Worm (Caenorhabditis elegans) whole organism, L1 larva: Measurements from ENCODE around the gene Y54G9A.5.

Source experiments
- F16B12.6 ChIP-seq: fragments of 150-350 bp; optimal IDR thresholded peaks from 2 replicates; lab custom pipeline; 2014; ENCODE audit warnings: missing biosample characterization, missing genetic modification characterization
- ceh-82 ChIP-seq, 3 experiments: fragments of 150-350 bp in 1 of 3; sonication (generic microtip) in 2 of 3; optimal IDR thresholded peaks; 2 replicates each; lab custom pipeline; 2014 to 2017; ENCODE audit warnings: missing biosample characterization in 3 of 3, missing genetic modification characterization in 3 of 3
- ces-1 ChIP-seq: fragments of 150-350 bp; optimal IDR thresholded peaks from 2 replicates; lab custom pipeline; 2014; ENCODE audit warnings: missing biosample characterization, missing genetic modification reagents, missing genetic modification characterization
- dpl-1 ChIP-seq, 3 experiments: fragments of 150-350 bp in 2 of 3; sonication (generic microtip) in 1 of 3; optimal IDR thresholded peaks; 2 replicates each; lab custom pipeline; 2014 to 2017; ENCODE audit warnings: missing biosample characterization in 3 of 3, missing genetic modification characterization in 3 of 3, missing genetic modification reagents in 3 of 3
- dsc-1 ChIP-seq: sonication (generic microtip); optimal IDR thresholded peaks from 2 replicates; lab custom pipeline; 2016; ENCODE audit warnings: mild to moderate bottlenecking, missing genetic modification characterization, missing compliant biosample characterization
- efl-1 ChIP-seq, 4 experiments: fragments of 150-350 bp; optimal IDR thresholded peaks in 3 of 4; peaks in 1 of 4; 1 replicate in 1 of 4; 2 replicates in 3 of 4; lab custom pipeline; 2014; ENCODE audit warnings: missing biosample characterization in 2 of 4, missing genetic modification characterization in 2 of 4, missing genetic modification reagents in 2 of 4
- egl-13 ChIP-seq: sonication (generic microtip); optimal IDR thresholded peaks from 2 replicates; lab custom pipeline; 2016; ENCODE audit warnings: missing genotype, missing genetic modification reagents, missing genetic modification characterization, missing compliant biosample characterization
- elt-2 ChIP-seq: sonication (generic microtip); optimal IDR thresholded peaks from 2 replicates; lab custom pipeline; 2016; ENCODE audit warnings: missing genetic modification characterization, mild to moderate bottlenecking, inconsistent platforms, missing compliant biosample characterization, missing genetic modification reagents
- fkh-8 ChIP-seq: sonication (generic microtip); optimal IDR thresholded peaks from 2 replicates; lab custom pipeline; 2016; ENCODE audit warnings: mild to moderate bottlenecking, missing genetic modification characterization, missing compliant biosample characterization
- hlh-17 ChIP-seq: fragments of 200-800 bp; sonication (Bioruptor generic); optimal IDR thresholded peaks from 2 replicates; lab custom pipeline; 2018; ENCODE audit warnings: missing genetic modification characterization, mild to moderate bottlenecking, missing compliant biosample characterization, moderate library complexity, borderline replicate concordance
- hlh-4 ChIP-seq: sonication (generic microtip); optimal IDR thresholded peaks from 2 replicates; lab custom pipeline; 2016; ENCODE audit warnings: mild to moderate bottlenecking, missing genetic modification characterization, missing compliant biosample characterization
- hpl-2 ChIP-seq: fragments of 150-350 bp; optimal IDR thresholded peaks from 2 replicates; lab custom pipeline; 2014; ENCODE audit warnings: missing biosample characterization, missing genetic modification reagents, missing genetic modification characterization
- lin-35 ChIP-seq, 2 experiments: fragments of 150-350 bp; optimal IDR thresholded peaks; 2 replicates each; lab custom pipeline; 2014; ENCODE audit warnings: missing biosample characterization in 2 of 2, missing genetic modification characterization in 2 of 2, missing genetic modification reagents in 2 of 2
- lin-39 ChIP-seq: fragments of 150-350 bp; optimal IDR thresholded peaks from 2 replicates; lab custom pipeline; 2014; ENCODE audit warnings: missing biosample characterization, missing genetic modification reagents, missing genetic modification characterization
- lsy-2 ChIP-seq, 2 experiments: fragments of 150-350 bp; optimal IDR thresholded peaks; 2 replicates each; lab custom pipeline; 2014; ENCODE audit warnings: missing biosample characterization in 2 of 2, missing genetic modification characterization in 2 of 2
- mef-2 ChIP-seq: fragments of 150-350 bp; optimal IDR thresholded peaks from 2 replicates; lab custom pipeline; 2014; ENCODE audit warnings: missing biosample characterization, missing genetic modification characterization
- mep-1 ChIP-seq: fragments of 150-350 bp; optimal IDR thresholded peaks from 2 replicates; lab custom pipeline; 2014; ENCODE audit warnings: missing biosample characterization, missing genetic modification characterization
- nhr-19 ChIP-seq: fragments of 200-800 bp; sonication (Bioruptor generic); conservative IDR thresholded peaks from 2 replicates; pipeline ENCODE4 v1.3.6; 2022; ENCODE audit warnings: missing genetic modification characterization, missing compliant biosample characterization
- nhr-20 ChIP-seq: sonication (generic microtip); optimal IDR thresholded peaks from 2 replicates; lab custom pipeline; 2016; ENCODE audit warnings: mild to moderate bottlenecking, missing genetic modification characterization, missing compliant biosample characterization
- nhr-237 ChIP-seq: fragments of 150-350 bp; optimal IDR thresholded peaks from 2 replicates; lab custom pipeline; 2014; ENCODE audit warnings: missing biosample characterization, missing genetic modification characterization
- nhr-28 ChIP-seq: fragments of 150-350 bp; optimal IDR thresholded peaks from 2 replicates; lab custom pipeline; 2014; ENCODE audit warnings: missing biosample characterization, missing genetic modification characterization
- nhr-47 ChIP-seq: sonication (generic microtip); optimal IDR thresholded peaks from 2 replicates; lab custom pipeline; 2016; ENCODE audit warnings: mild to moderate bottlenecking, missing genetic modification characterization, moderate library complexity, missing compliant biosample characterization
- nhr-71 ChIP-seq: sonication (generic microtip); optimal IDR thresholded peaks from 2 replicates; lab custom pipeline; 2016; ENCODE audit warnings: mild to moderate bottlenecking, missing genetic modification characterization, moderate library complexity, missing compliant biosample characterization
- nhr-76 ChIP-seq: sonication (generic microtip); optimal IDR thresholded peaks from 2 replicates; lab custom pipeline; 2017; ENCODE audit warnings: missing biosample characterization, missing genetic modification characterization
- nhr-77 ChIP-seq: fragments of 150-350 bp; optimal IDR thresholded peaks from 2 replicates; lab custom pipeline; 2014; ENCODE audit warnings: missing biosample characterization, missing genetic modification characterization
- nhr-84 ChIP-seq: sonication (generic microtip); optimal IDR thresholded peaks from 2 replicates; lab custom pipeline; 2017; ENCODE audit warnings: missing biosample characterization, missing genetic modification characterization
- nhr-85 ChIP-seq: sonication (generic microtip); peaks from one replicate; lab custom pipeline; 2016; ENCODE audit warnings: missing genetic modification characterization, inconsistent platforms, missing compliant biosample characterization
- pax-3 ChIP-seq: fragments of 200-800 bp; sonication (Bioruptor generic); optimal IDR thresholded peaks from 2 replicates; lab custom pipeline; 2018; ENCODE audit warnings: mild to moderate bottlenecking, missing genetic modification characterization, moderate library complexity, missing compliant biosample characterization
- snpc-4 ChIP-seq: fragments of 150-350 bp; optimal IDR thresholded peaks from 2 replicates; lab custom pipeline; 2014; ENCODE audit warnings: missing biosample characterization, missing genetic modification characterization
- snu-23 ChIP-seq: sonication (generic microtip); optimal IDR thresholded peaks from 2 replicates; lab custom pipeline; 2016; ENCODE audit warnings: missing genetic modification characterization, missing compliant biosample characterization
- sox-4 ChIP-seq: sonication (generic microtip); optimal IDR thresholded peaks from 2 replicates; lab custom pipeline; 2016; ENCODE audit warnings: missing genetic modification characterization, missing compliant biosample characterization
- swsn-7 ChIP-seq: sonication (generic microtip); optimal IDR thresholded peaks from 2 replicates; lab custom pipeline; 2016; ENCODE audit warnings: missing genetic modification characterization, missing compliant biosample characterization
- tbx-2 ChIP-seq: sonication (generic microtip); optimal IDR thresholded peaks from 2 replicates; lab custom pipeline; 2016; ENCODE audit warnings: missing genetic modification characterization, missing compliant biosample characterization
- tlp-1 ChIP-seq: fragments of 150-350 bp; optimal IDR thresholded peaks from 2 replicates; lab custom pipeline; 2014; ENCODE audit warnings: missing biosample characterization, missing genetic modification characterization
- unc-86 ChIP-seq: sonication (generic microtip); optimal IDR thresholded peaks from 2 replicates; lab custom pipeline; 2016; ENCODE audit warnings: missing genetic modification characterization, missing compliant biosample characterization
- xbp-1 ChIP-seq: sonication (generic microtip); optimal IDR thresholded peaks from 2 replicates; lab custom pipeline; 2016; ENCODE audit warnings: missing genetic modification characterization, missing compliant biosample characterization
- ztf-4 ChIP-seq: fragments of 150-350 bp; optimal IDR thresholded peaks from 2 replicates; lab custom pipeline; 2014; ENCODE audit warnings: missing biosample characterization, missing genetic modification characterization

Y54G9A.5 gene

ce11 chrII:13685581-13685980, 37.2 kb upstream of the Y54G9A.5 start:
- TF ChIP-seq nhr-28 (tag; lab: Kevin White, UChicago) = no peak
- TF ChIP-seq hpl-2 (GFP tag; lab: Kevin White, UChicago) = no peak
- peak; percentile 0 for TF ChIP-seq nhr-85 (tag; lab: Kevin White, UChicago)

- TF ChIP-seq xbp-1 (tag; lab: Kevin White, UChicago) (peak; percentile 1), nhr-237 (no peak), F16B12.6 (tag; lab: Kevin White, UChicago) (peak; percentile 92), ces-1 (GFP tag; lab: Kevin White, UChicago) (no peak), nhr-47 (tag; lab: Kevin White, UChicago) (peak; percentile 49), lin-39 (tag; lab: Kevin White, UChicago) (peak; percentile 19), tlp-1 (no peak), lsy-2 (tag; optimal IDR thresholded peaks at IDR 0.05; lab: Kevin White, UChicago) (peak; percentile 63 to 69), nhr-19 (GFP tag; lab: Robert Waterston, UW) (peak; percentile 30; the same call in 1 of the 2 replicates), ceh-82 (tag; optimal IDR thresholded peaks at IDR 0.05; lab: Kevin White, UChicago) (peak in 1 of 3 experiments; percentile 6), tbx-2 (tag; lab: Kevin White, UChicago) (peak; percentile 16), nhr-71 (tag; lab: Kevin White, UChicago) (peak; percentile 45), lin-35 (GFP tag; optimal IDR thresholded peaks at IDR 0.05; lab: Kevin White, UChicago) (peak; percentile 35 to 53), nhr-20 (tag; lab: Kevin White, UChicago) (peak; percentile 26), snu-23 (peak; percentile 35), sox-4 (no peak), snpc-4 (peak; percentile 53), dpl-1 (GFP tag; optimal IDR thresholded peaks at IDR 0.05; lab: Kevin White, UChicago) (peak; percentile 16 to 67 (median 48)), efl-1 (optimal IDR thresholded peaks at IDR 0.05; lab: Kevin White, UChicago) (peak; percentile 53 to 63), efl-1 (GFP tag; optimal IDR thresholded peaks at IDR 0.05 in 1 of 2; lab: Kevin White, UChicago) (peak; percentile 61 to 94), mep-1 (tag; lab: Kevin White, UChicago) (peak; percentile 73)
These were observed 28.1 kb upstream of the Y54G9A.5 start, which contains the start of gene rpoa-1 for ce11 chrII:13694712-13695111. Gene rpoa-1 (minus strand): TSS chrII:13694795.

ce11 chrII:13695343-13696332, 27.2 kb upstream of the Y54G9A.5 start, which contains the start of gene kqt-3:
Gene kqt-3 (plus strand): TSS chrII:13696282.
- TF ChIP-seq lin-35 (GFP tag; optimal IDR thresholded peaks at IDR 0.05; lab: Kevin White, UChicago) (no peak), mef-2 (tag; lab: Kevin White, UChicago) (no peak), nhr-19 (GFP tag; lab: Robert Waterston, UW) (no peak), hlh-17 (no peak), nhr-28 (tag; lab: Kevin White, UChicago) (no peak), egl-13 (tag; lab: Kevin White, UChicago) (no peak), nhr-84 (tag; lab: Kevin White, UChicago) (no peak)

ce11 chrII:13697691-13698090, 25.1 kb upstream of the Y54G9A.5 start:
- TF ChIP-seq nhr-76 (no peak), nhr-47 (tag; lab: Kevin White, UChicago) (peak; percentile 19), hlh-4 (tag; lab: Kevin White, UChicago) (no peak), nhr-77 (no peak), ztf-4 (tag; lab: Kevin White, UChicago) (no peak), pax-3 (peak; percentile 68), elt-2 (tag; lab: Kevin White, UChicago) (no peak), fkh-8 (tag; lab: Kevin White, UChicago) (peak; percentile 68), unc-86 (tag; lab: Kevin White, UChicago) (no peak), dsc-1 (tag; lab: Kevin White, UChicago) (peak; percentile 86), swsn-7 (tag; lab: Kevin White, UChicago) (no peak)
